Fruit fly (Drosophila melanogaster) Kc167 (cell line): Measurements from ENCODE around the gene amn.

Experiments
- Myc ChIP-seq: fragments of >200 bp; optimal IDR thresholded peaks from 2 replicates; lab custom pipeline; 2017; ENCODE audit warnings: missing external identifiers
- Sin3A ChIP-seq: fragments of >200 bp; optimal IDR thresholded peaks from 2 replicates; lab custom pipeline; 2018; ENCODE audit warnings: missing external identifiers
- h ChIP-seq: fragments of >200 bp; optimal IDR thresholded peaks from 3 replicates; lab custom pipeline; 2018; ENCODE audit warnings: missing external identifiers
- insv ChIP-seq: fragments of >200 bp; optimal IDR thresholded peaks from 3 replicates; lab custom pipeline; 2018; ENCODE audit warnings: missing external identifiers
- psq ChIP-seq: fragments of >200 bp; optimal IDR thresholded peaks from 2 replicates; lab custom pipeline; 2017; ENCODE audit warnings: missing external identifiers
- ttk ChIP-seq: sonication (Bioruptor generic); optimal IDR thresholded peaks from 2 replicates; lab custom pipeline; 2017; ENCODE audit warnings: missing external identifiers

Gene amn

DNA sequence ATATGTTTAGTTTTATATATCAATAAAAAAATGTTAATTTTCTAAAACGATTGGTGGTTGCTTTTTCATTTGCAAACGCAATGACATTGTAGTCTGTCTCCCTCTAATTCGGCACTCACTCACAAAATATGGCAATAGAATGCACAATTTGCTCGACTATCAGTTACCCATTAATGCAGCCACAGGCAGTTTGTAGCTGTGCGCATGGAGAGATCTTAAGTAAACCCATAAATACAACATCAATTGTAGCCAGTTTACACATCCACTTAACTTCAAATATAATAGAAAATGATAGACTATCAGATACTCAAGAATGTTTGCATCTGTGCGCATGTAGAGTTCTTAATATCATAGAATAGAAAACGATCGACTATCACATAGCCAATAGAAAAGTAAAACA lies 30.5 kb downstream of the amn start:
- no peak for TF ChIP-seq insv

DNA sequence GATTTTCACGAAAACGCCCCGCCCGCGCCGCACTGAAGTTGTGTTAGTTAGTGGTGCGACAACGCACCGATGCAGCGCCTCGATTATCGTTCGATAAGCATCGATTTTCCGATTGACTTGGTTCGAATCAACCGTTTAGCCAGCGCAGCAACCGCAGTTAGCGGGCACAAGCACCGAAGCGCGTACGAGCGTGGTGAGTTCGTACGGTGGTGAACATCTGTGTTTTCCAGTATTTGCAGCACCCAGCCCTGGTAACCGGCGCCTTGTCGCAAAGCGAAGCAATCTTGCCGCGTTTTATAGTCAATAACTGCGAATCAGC lies 37.9 kb downstream of the amn start, which contains the start of the genes pico and Nup205:
pico (minus strand) TSS at position 71 of the 319 bp plus-strand sequence.
Nup205 (plus strand) TSS at position 226 of the 319 bp plus-strand sequence.
- TF ChIP-seq psq (lab: Kevin White, UChicago), result no peak
- no peak for TF ChIP-seq h
- TF ChIP-seq Sin3A (lab: Kevin White, UChicago), result no peak
- TF ChIP-seq Myc (lab: Kevin White, UChicago), result no peak
- TF ChIP-seq insv, result no peak
- no peak for TF ChIP-seq ttk (lab: Kevin White, UChicago)

DNA sequence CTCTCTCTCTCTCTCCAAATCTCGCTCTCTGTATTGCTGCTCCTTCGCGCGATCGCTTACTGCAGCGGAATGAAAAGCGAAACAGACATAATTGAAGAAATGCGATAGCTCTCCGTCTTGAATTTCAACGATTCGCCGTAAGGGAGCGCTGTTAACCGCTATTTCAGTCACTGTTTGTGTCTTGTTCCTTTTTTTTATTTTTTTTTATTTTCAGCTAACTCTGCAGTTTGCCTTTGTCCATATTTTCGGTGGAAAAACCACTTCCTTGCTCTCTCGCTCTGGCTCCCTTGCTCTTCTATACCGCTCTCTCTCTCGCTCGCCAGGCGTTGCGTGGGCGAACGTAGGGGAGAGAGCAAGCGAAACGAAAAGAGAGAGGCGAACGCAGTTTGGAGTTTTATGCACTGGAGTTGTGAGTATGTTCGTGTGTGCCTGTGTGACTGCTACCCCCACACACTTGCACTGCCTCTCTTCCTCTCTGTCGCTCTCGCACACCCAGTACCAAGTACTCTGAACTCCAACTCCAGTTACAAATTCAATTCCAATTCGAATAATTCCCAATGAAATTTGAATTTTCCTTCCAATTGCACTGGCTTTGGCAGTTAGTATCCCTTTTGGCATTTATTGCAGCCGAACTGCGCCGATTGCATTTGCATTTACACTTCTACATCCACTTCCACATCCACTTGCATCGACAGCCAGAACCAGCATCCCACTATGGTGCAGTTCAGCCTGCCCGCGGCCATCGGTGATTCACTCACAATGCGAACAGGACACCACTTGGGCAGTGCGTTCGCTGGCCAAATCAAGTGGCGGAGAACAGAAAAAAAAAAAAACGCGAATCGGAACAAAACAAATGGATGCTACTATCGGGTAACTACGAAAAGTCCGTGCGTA lies 38.5 kb downstream of the amn start:
- TF ChIP-seq Sin3A (lab: Kevin White, UChicago) (no peak), psq (lab: Kevin White, UChicago) (no peak), ttk (lab: Kevin White, UChicago) (no peak), insv (no peak), Myc (lab: Kevin White, UChicago) (no peak), h (no peak)

DNA sequence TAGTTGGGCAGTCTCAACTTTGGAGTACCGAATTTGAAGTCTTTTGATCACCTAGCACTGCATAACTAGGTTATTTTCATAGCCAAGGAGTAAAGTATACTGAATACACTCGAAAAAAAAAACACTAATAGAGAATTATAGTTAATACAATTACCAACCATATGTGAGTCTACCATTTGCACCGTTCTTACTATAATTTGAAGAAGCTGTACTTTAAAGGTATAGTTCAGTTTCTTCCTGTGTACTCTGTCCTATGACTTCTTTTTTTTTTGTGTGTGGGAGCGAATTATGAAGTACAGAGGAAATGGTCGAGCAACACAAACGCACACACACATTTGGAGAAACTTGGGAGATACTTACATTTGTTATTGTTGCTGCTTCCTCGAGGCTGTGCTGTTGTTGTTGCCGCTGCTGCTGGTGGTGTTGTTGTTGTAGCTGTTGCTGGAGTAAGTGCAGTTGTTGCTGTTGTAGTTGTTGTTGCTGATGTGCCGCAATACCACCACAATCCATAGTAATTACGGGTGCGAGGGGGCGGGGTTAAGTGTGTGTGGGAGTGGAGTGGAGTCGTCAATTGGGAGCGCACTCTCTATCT lies 39.3 kb downstream of the amn start:
- TF ChIP-seq insv, result no peak
- no peak for TF ChIP-seq Sin3A (lab: Kevin White, UChicago)
- TF ChIP-seq ttk (lab: Kevin White, UChicago), result no peak
- TF ChIP-seq h, result no peak
- no peak for TF ChIP-seq psq (lab: Kevin White, UChicago)
- TF ChIP-seq Myc (lab: Kevin White, UChicago), result no peak

DNA sequence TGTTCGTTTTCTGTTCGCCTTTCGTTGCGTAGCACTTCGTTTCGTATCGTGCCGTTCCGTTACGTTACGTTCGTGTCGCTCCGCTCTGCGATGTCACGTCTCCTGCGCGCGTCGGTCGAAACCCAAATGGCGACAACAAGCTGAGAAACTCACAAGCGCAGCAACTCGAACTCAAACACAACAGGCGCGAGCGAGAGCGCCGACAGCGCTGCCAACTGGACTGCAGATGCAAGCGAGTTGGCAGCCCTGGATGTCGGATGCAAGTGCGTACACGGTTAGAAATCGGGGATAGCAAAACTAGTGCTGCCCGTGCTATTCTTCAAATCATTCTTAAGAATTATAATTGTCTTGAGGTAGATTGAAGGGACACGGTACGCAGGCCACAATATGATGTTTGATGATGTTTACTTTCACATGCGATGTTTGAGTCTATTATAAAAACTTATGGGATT lies 41.5 kb downstream of the amn start:
- no peak for TF ChIP-seq ttk (lab: Kevin White, UChicago)
- no peak for TF ChIP-seq h

DNA sequence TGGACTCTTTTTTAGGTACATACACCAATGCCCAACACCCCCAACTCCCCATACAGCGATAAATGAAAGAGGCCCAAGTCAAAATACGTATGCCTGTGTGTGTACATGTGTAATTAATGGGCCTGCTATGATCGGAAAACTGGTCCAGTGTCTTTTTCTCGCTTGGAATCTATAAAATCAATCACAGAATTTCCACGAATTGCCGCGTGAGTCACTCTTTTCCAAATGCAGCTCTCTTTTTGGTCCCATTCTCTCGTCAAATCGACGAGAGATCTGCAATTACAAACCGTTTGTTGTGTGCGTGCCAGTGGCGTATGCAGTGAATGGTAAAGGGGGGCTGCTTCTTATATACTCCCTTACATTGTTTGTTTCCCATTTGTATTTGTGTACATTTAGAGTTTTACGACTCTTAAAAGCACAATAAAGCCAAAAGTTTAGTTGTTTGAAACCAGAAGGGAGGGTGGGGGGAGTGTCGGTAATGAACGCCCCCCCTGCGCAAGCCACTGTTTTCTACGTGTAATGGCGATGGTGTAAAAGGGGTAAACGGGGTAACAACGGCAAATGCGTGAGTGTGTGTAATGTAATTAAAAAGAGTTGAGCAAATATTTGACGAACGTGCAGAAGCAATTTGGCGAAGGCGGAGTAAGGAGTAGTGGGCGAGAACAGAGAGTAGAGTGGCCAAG lies 43.0 kb downstream of the amn start:
- no peak for TF ChIP-seq insv
- no peak for TF ChIP-seq h
- no peak for TF ChIP-seq psq (lab: Kevin White, UChicago)
- TF ChIP-seq Myc (lab: Kevin White, UChicago), result no peak
- no peak for TF ChIP-seq Sin3A (lab: Kevin White, UChicago)
- TF ChIP-seq ttk (lab: Kevin White, UChicago), result no peak

DNA sequence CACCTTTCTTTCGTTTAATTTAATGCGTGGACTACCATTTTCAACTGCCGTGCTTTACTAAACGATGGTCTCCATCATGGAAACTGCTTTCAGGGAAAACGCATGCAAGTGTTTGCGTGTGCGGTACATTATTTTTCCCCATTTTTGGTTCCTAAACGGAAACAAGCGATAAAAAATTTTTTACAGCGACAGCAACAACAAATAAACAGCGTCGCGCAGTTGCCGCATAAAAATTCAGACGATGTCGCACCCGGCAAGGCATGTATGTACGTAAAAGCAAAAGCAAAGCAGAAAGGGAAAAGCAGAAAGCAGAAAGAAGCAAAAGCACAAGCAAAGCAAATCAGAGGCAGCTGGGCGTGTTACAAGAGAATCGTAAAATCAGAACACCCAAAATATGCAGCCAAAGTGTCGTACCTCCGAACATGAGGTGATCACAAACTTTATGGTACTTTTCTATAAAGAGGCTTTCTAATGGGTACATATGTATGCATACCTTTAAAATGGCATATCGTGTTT lies 44.2 kb downstream of the amn start:
- TF ChIP-seq insv (no peak), Sin3A (lab: Kevin White, UChicago) (no peak), psq (lab: Kevin White, UChicago) (no peak), h (no peak), Myc (lab: Kevin White, UChicago) (no peak), ttk (lab: Kevin White, UChicago) (no peak)

DNA sequence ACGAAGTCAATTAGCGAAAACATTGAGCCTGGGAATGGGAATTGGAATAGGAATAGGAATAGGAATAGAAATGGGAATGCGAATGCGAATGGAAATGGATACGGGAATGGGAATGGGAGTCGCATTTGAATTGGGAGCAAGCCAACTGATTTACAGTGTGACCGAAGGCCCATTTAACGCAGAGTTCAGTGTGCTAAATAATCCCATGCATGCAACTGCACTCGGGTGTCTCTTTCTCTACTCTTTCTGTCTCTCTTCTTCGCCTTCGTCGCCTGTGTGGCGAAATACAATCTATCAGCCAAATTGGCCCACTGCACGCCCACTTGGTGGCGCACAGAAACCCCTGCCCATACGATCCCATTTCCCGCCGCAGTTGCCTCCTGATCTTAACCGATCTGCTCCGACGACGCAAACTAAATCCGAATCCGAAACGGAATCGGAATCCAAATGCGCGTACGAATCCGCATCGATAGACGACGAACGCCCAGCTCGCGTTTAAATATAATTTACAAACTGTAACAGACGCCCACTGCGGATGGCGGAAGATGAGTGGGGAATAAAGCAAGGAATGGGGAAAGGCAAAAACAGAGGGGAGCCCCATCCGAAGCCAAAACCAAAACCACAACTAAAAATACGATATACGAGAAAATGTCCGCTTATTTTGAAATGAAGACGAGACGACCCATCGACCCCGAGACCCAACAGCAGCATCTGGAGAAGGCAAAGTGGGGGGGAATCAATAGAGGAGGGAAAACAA lies 45.7 kb downstream of the amn start:
- TF ChIP-seq ttk (lab: Kevin White, UChicago) (no peak), h (no peak), Myc (lab: Kevin White, UChicago) (no peak), psq (lab: Kevin White, UChicago) (no peak), Sin3A (lab: Kevin White, UChicago) (no peak), insv (no peak)

DNA sequence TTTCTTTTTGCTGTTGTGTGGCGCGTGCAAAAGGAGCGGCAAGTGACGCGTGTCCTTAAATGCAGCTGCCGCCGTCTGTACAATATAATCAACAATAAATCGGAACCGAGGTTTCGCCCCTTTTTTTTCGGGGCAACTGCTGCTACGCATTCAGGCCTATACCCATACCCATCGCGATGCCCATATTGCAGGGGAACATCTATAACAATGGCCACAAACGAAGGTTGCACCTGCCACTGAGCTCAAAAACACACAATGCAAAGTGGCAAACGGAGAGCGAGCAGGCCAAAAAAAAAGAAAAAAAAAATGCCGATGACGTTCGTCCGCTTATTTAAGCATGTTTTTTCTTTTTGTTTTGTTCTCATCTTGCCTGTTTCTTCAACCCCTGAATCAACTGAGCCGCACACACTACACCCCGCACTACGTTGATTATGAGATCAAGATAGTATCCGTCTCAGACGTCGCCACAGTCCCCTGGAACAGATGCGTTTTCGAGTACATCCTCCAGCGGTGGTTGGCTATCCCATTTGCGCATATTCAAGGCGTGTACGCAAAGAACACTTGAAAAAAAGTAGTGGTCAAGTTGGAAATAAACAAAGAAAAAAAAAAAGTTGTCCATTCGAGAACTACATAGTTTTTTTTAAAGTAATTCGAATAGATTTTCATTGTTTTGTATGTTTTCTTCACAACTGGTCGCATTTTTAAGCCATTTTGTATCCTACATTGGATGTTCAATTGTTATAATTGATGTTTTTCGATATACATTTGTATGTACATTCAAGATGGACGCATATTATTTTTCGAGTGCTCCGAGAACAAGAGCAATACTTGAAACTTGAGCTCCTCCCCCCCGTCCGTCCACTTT lies 47.2 kb downstream of the amn start:
- TF ChIP-seq Sin3A (lab: Kevin White, UChicago) (no peak), insv (no peak), psq (lab: Kevin White, UChicago) (no peak), h (no peak), Myc (lab: Kevin White, UChicago) (no peak), ttk (lab: Kevin White, UChicago) (no peak)

DNA sequence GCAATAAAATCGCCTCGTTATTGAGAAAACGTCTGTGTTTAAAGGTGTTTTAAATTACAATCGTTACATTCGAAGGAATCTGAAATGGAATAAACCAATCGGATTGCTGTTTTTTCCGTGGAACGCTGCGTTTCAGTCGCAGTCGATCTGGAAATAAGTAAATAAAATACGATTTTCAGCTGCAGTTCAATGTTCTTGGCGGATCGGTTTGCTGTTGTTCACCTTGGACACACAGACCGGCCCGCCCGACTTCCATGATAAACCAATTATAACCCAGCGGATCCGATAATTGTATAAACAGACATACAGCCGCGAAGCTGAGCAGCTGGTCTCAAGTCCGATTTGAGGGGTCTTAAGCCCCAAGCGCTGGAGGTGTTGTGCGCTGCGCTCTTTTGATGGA lies 49.5 kb downstream of the amn start:
- TF ChIP-seq Myc (lab: Kevin White, UChicago), result no peak
- TF ChIP-seq Sin3A (lab: Kevin White, UChicago), result no peak
- no peak for TF ChIP-seq ttk (lab: Kevin White, UChicago)
- TF ChIP-seq insv, result no peak
- TF ChIP-seq h, result no peak
- TF ChIP-seq psq (lab: Kevin White, UChicago), result no peak

DNA sequence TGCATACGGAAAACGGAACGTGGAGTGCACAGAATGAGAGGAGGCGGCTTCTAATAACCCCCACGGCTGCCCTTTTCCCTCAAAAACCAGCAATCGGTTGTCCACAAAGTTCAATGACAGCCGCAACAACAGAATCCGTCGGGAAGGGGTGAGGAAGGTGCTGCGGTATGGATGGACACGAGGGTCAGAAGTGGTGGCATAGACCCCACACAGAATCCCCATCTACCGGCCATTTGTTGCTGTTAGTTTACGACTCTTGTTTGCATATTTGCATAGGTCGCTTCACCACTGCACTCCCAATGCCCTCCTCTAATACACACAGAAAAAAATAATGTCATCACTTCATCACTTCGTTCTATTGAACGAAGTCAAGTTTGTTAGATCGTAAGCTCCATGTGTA lies 50.8 kb downstream of the amn start:
- TF ChIP-seq insv (no peak), ttk (lab: Kevin White, UChicago) (no peak), psq (lab: Kevin White, UChicago) (no peak), h (no peak), Sin3A (lab: Kevin White, UChicago) (no peak), Myc (lab: Kevin White, UChicago) (no peak)
